Worm (Caenorhabditis elegans): ENCODE data around the gene him-14.

DNA sequence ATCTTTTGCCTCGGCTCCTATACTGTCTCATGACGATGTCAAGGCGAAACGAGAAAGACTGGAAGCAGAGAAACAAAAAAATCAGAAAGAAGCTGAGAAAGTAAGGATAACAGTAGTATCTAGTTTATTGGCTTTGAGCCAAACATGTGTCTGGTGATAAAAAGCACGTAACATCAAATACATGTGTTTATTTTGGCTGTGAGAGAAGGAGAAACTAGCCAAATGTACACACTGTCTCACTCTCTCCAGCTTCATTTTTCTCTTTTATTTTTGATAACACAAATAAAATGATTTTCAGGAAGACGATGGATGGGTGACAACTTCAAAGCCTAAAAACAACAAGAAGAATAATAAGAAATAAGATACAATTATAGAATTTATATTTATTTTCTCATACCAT is 40.2 kb downstream of the him-14 start:
- no peak for TF ChIP-seq ceh-13 (GFP tag; optimal IDR thresholded peaks at IDR 0.05)
- no peak for TF ChIP-seq ama-1 (optimal IDR thresholded peaks at IDR 0.05)
- TF ChIP-seq tbx-11 (GFP tag; IDR thresholded peaks at IDR 0.05) = no peak
- no peak for TF ChIP-seq ceh-36 (tag; optimal IDR thresholded peaks at IDR 0.05)
- TF ChIP-seq F13C5.2 (tag; optimal IDR thresholded peaks at IDR 0.05) = no peak
- TF ChIP-seq flt-1 (GFP tag; IDR thresholded peaks at IDR 0.05) = no peak
- no peak for TF ChIP-seq pes-1 (GFP tag; IDR thresholded peaks at IDR 0.05)

All from whole organism, early embryonic.